Fruit fly (Drosophila melanogaster) S2 (cell line): ENCODE measurements around the gene Gorab.

Experiments
- CG8478 ChIP-seq: fragments of >200 bp; optimal IDR thresholded peaks from 2 replicates; lab custom pipeline; 2018
- CTCF ChIP-seq, 2 experiments: fragments of >200 bp; optimal IDR thresholded peaks; 2 replicates each; lab custom pipeline; 2018

DNA sequence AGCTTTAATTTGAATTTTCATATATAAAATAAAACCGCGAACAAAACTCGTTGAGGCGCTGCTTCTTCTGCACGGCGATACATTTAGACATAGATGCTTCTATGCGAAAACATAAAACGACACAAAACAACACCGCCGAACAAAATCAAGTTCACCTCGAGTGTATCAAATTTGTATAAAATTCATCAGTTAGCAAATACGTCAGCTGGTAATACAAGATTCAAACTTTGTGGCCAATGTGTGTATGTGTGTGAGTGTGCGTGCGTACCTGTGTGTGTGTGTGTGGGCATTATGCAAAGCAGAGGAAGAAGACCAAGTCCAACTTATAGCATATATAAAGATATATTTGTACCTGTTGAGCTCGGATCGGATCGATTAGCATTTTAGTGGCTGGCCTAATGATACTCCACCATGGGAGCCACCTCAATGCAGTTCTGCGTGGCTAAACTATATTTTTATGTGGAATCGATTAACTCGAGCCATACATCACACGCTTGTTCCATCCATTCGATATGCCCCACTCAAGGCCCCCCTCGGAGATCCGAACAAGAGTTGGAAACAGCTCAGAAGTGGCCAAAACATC, 34.1 kb downstream of the Gorab start:
- TF ChIP-seq CG8478 (lab: Kevin White, UChicago) (no peak), CTCF (optimal IDR thresholded peaks at IDR 0.05; lab: Kevin White, UChicago) (no peak)
